Fruit fly (Drosophila melanogaster) whole organism: Measurements from ENCODE around the gene S-Lap4.

ENCODE experiments used
- CG8478 ChIP-seq: fragments of >200 bp; optimal IDR thresholded peaks from 2 replicates; lab custom pipeline; 2018; ENCODE audit warnings: inconsistent platforms
- psq ChIP-seq: fragments of >200 bp; optimal IDR thresholded peaks from 2 replicates; lab custom pipeline; 2017

DNA sequence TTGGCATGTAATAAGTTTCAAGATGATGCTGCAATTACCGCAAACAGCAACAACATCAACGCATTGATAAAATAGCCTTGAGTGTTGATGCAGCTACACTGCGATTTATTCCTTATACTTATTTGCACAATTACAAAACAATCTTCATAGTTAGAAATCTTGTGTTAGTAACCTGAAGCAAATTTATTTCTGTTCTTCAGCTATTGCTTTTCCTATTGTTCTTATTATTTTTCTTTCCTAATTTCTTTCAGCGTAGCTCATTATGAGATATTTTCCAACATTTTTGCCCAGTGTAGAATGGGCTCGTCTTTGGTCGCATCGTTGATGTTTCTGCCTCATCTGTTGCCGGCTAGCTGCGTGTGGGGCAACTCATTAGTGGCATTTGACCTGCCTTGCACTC lies 46.7 kb upstream of the S-Lap4 start:
- TF ChIP-seq psq (lab: Kevin White, UChicago) (no peak), CG8478 (lab: Kevin White, UChicago) (no peak)
